Worm (Caenorhabditis elegans): ENCODE data around the gene T12B3.2.
"Not testable (repeated sequence)": the region's sequence is repeated elsewhere in the genome, so short reads cannot be mapped to it uniquely, and the experiment has no call there.

T12B3.2 gene

ce11 chrIV:7342144-7342543, 34.5 kb upstream of the T12B3.2 start:
- TF ChIP-seq efl-1 (optimal IDR thresholded peaks at IDR 0.05) (no peak), efl-1 (GFP tag; optimal IDR thresholded peaks at IDR 0.05 in 1 of 2) (peak in 1 of 2 experiments; percentile 57), lin-13 (GFP tag; optimal IDR thresholded peaks at IDR 0.05) (no peak), nhr-12 (tag; optimal IDR thresholded peaks at IDR 0.05) (no peak), F16B12.6 (tag; optimal IDR thresholded peaks at IDR 0.05) (no peak), aly-2 (tag; optimal IDR thresholded peaks at IDR 0.05) (no peak), ztf-11 (tag; optimal IDR thresholded peaks at IDR 0.05) (no peak), nhr-20 (tag; optimal IDR thresholded peaks at IDR 0.05) (no peak)

- TF ChIP-seq nhr-19 (GFP tag; conservative IDR thresholded peaks at IDR 0.05) (peak; percentile 57), mdl-1 (tag; optimal IDR thresholded peaks at IDR 0.05) (peak in 1 of 2 experiments; percentile 25), rnt-1 (tag; optimal IDR thresholded peaks at IDR 0.05) (peak; percentile 75), swsn-7 (tag; optimal IDR thresholded peaks at IDR 0.05) (peak; percentile 12), nhr-76 (tag; optimal IDR thresholded peaks at IDR 0.05) (no peak), nhr-85 (tag) (peak; percentile 48), lin-35 (GFP tag; optimal IDR thresholded peaks at IDR 0.05) (peak; percentile 15 to 66), C16A3.4 (tag; optimal IDR thresholded peaks at IDR 0.05) (peak; percentile 6), lin-14 (GFP tag; optimal IDR thresholded peaks at IDR 0.05) (peak; percentile 16), egl-27 (tag; optimal IDR thresholded peaks at IDR 0.05) (no peak), efl-1 (optimal IDR thresholded peaks at IDR 0.05) (peak in 1 of 2 experiments; percentile 29), efl-1 (GFP tag; optimal IDR thresholded peaks at IDR 0.05 in 1 of 2) (peak in 1 of 2 experiments; percentile 90), nhr-77 (tag; optimal IDR thresholded peaks at IDR 0.05) (peak; percentile 0), nhr-47 (tag; optimal IDR thresholded peaks at IDR 0.05) (no peak), nhr-90 (tag; optimal IDR thresholded peaks at IDR 0.05; ENCODE audit: poor library complexity) (peak; percentile 51), skn-1 (tag; optimal IDR thresholded peaks at IDR 0.05) (peak; percentile 4), elt-3 (tag; optimal IDR thresholded peaks at IDR 0.05) (peak in 2 of 6 experiments; percentile 18 to 29), dpl-1 (GFP tag; optimal IDR thresholded peaks at IDR 0.05) (peak in 1 of 3 experiments; percentile 2), hpl-2 (GFP tag; optimal IDR thresholded peaks at IDR 0.05) (no peak), nhr-11 (tag; optimal IDR thresholded peaks at IDR 0.05) (no peak)
Measured at ce11 chrIV:7344020-7344419, 32.6 kb upstream of the T12B3.2 start.

- TF ChIP-seq nhr-90 (tag; optimal IDR thresholded peaks at IDR 0.05; ENCODE audit: poor library complexity) (no peak), swsn-7 (tag; optimal IDR thresholded peaks at IDR 0.05) (no peak), lin-35 (GFP tag; optimal IDR thresholded peaks at IDR 0.05) (no peak), C04F5.9 (tag; optimal IDR thresholded peaks at IDR 0.05) (no peak), zip-4 (GFP tag; optimal IDR thresholded peaks at IDR 0.05) (no peak), fkh-8 (tag; optimal IDR thresholded peaks at IDR 0.05) (no peak), efl-1 (optimal IDR thresholded peaks at IDR 0.05) (no peak), efl-1 (GFP tag; optimal IDR thresholded peaks at IDR 0.05 in 1 of 2) (peak in 1 of 2 experiments; percentile 81), ceh-63 (GFP tag; optimal IDR thresholded peaks at IDR 0.05) (no peak), ceh-90 (tag; optimal IDR thresholded peaks at IDR 0.05) (no peak)
Measured at ce11 chrIV:7346751-7347150, 29.9 kb upstream of the T12B3.2 start, which contains the start of gene daf-42. daf-42 (minus strand) TSS chrIV:7346851.

ce11 chrIV:7365011-7365410, 11.6 kb upstream of the T12B3.2 start, which contains the start of gene Y40C5A.4:
Y40C5A.4 (minus strand) TSS chrIV:7365111.
- TF ChIP-seq ceh-88 (GFP tag; IDR thresholded peaks at IDR 0.05); lin-39 (tag; optimal IDR thresholded peaks at IDR 0.05); snu-23 (GFP tag; optimal IDR thresholded peaks at IDR 0.05): not testable (repeated sequence)

- not testable (repeated sequence) for TF ChIP-seq efl-3 (GFP tag; optimal IDR thresholded peaks at IDR 0.05); lin-14 (GFP tag; optimal IDR thresholded peaks at IDR 0.05); isw-1 (GFP tag; IDR thresholded peaks at IDR 0.05)
Measured at ce11 chrIV:7374847-7375246, 1.8 kb upstream of the T12B3.2 start, which contains the start of gene T12B3.3. T12B3.3 (plus strand) TSS chrIV:7375147.
